Fruit fly (Drosophila melanogaster) Kc167 (cell line): Measurements from ENCODE around the gene CG3857.

Experiments
- h ChIP-seq: fragments of >200 bp; optimal IDR thresholded peaks from 3 replicates; lab custom pipeline; 2018; ENCODE audit warnings: missing external identifiers
- psq ChIP-seq: fragments of >200 bp; optimal IDR thresholded peaks from 2 replicates; lab custom pipeline; 2017; ENCODE audit warnings: missing external identifiers
- ttk ChIP-seq: sonication (Bioruptor generic); optimal IDR thresholded peaks from 2 replicates; lab custom pipeline; 2017; ENCODE audit warnings: missing external identifiers

- no peak for TF ChIP-seq ttk (lab: Kevin White, UChicago)
- no peak for TF ChIP-seq psq (lab: Kevin White, UChicago)
- no peak for TF ChIP-seq h
These were observed 26.3 kb upstream of the CG3857 start for dm6 chrX:1965979-1966778.
